Worm (Caenorhabditis elegans) whole organism, L4 larva: Measurements from ENCODE around the gene mom-2.

Experiments used
- F10B5.3 ChIP-seq: sonication (generic microtip); optimal IDR thresholded peaks from 2 replicates; lab custom pipeline; 2016; ENCODE audit warnings: mild to moderate bottlenecking, missing genetic modification characterization, missing compliant biosample characterization
- T26A8.4 ChIP-seq: fragments of 200-800 bp; sonication (Bioruptor generic); IDR thresholded peaks from 2 replicates; pipeline ENCODE4 v1.3.6; 2022; ENCODE audit warnings: missing genetic modification characterization, missing compliant biosample characterization
- Y48G9A.11 ChIP-seq: fragments of 200-800 bp; sonication (Bioruptor generic); IDR thresholded peaks from 2 replicates; pipeline ENCODE4 v1.3.6; 2022; ENCODE audit warnings: missing genetic modification reagents, missing genetic modification characterization, missing compliant biosample characterization
- Y5F2A.4 ChIP-seq: fragments of 200-800 bp; sonication (Bioruptor generic); optimal IDR thresholded peaks from 2 replicates; lab custom pipeline; 2018; ENCODE audit warnings: mild to moderate bottlenecking, missing genetic modification characterization, missing compliant biosample characterization
- aha-1 ChIP-seq: fragments of 150-350 bp; peaks from one replicate; lab custom pipeline; 2014; ENCODE audit warnings: missing biosample characterization, missing genetic modification characterization
- ama-1 ChIP-seq: fragments of 150-350 bp; optimal IDR thresholded peaks from 2 replicates; lab custom pipeline; 2014; ENCODE audit warnings: inconsistent platforms, mixed read lengths
- ceh-20 ChIP-seq: fragments of 200-800 bp; sonication (Bioruptor generic); IDR thresholded peaks from 2 replicates; pipeline ENCODE4 v1.3.6; 2022; ENCODE audit warnings: missing genetic modification reagents, missing genetic modification characterization, missing compliant biosample characterization
- ceh-28 ChIP-seq: fragments of 150-350 bp; optimal IDR thresholded peaks from 2 replicates; lab custom pipeline; 2014; ENCODE audit warnings: missing biosample characterization, missing genetic modification reagents, missing genetic modification characterization
- ceh-32 ChIP-seq: sonication (generic microtip); optimal IDR thresholded peaks from 2 replicates; lab custom pipeline; 2016; ENCODE audit warnings: mild to moderate bottlenecking, missing genetic modification characterization, missing compliant biosample characterization; ENCODE audit not compliant: poor library complexity
- ces-1 ChIP-seq: fragments of 150-350 bp; sonication (generic microtip); optimal IDR thresholded peaks from 4 replicates; lab custom pipeline; 2014; ENCODE audit warnings: missing biosample characterization, missing genetic modification reagents, missing genetic modification characterization
- ctbp-1 ChIP-seq: fragments of 200-800 bp; sonication (Bioruptor generic); IDR thresholded peaks from 2 replicates; pipeline ENCODE4 v1.3.6; 2022; ENCODE audit warnings: missing genetic modification reagents, missing genetic modification characterization, missing compliant biosample characterization
- daf-16 ChIP-seq, 3 experiments: sonication (generic microtip); optimal IDR thresholded peaks; 2 replicates each; lab custom pipeline; 2016 to 2017; ENCODE audit warnings: missing genetic modification characterization in 3 of 3, missing genetic modification reagents in 3 of 3, mild to moderate bottlenecking in 2 of 3, missing compliant biosample characterization in 2 of 3, missing biosample characterization in 1 of 3, moderate library complexity in 1 of 3
- duxl-1 ChIP-seq: sonication (generic microtip); optimal IDR thresholded peaks from 2 replicates; lab custom pipeline; 2016; ENCODE audit warnings: mild to moderate bottlenecking, missing genetic modification characterization, moderate library complexity, missing compliant biosample characterization; ENCODE audit not compliant: poor library complexity
- egl-27 ChIP-seq: sonication (generic microtip); optimal IDR thresholded peaks from 3 replicates; lab custom pipeline; 2017; ENCODE audit warnings: missing biosample characterization, missing genetic modification reagents, missing genetic modification characterization
- fkh-10 ChIP-seq: fragments of 150-350 bp; optimal IDR thresholded peaks from 2 replicates; lab custom pipeline; 2014; ENCODE audit warnings: missing biosample characterization, missing genetic modification reagents, missing genetic modification characterization
- gei-8 ChIP-seq: fragments of 200-800 bp; sonication (Bioruptor generic); optimal IDR thresholded peaks from 2 replicates; lab custom pipeline; 2018; ENCODE audit warnings: mild to moderate bottlenecking, missing genetic modification characterization, missing compliant biosample characterization
- hif-1 ChIP-seq, 2 experiments: sonication (generic microtip); optimal IDR thresholded peaks; 2 replicates each; lab custom pipeline; 2016 to 2017; ENCODE audit warnings: missing compliant biosample characterization in 2 of 2, missing genetic modification characterization in 2 of 2, missing genetic modification reagents in 2 of 2, missing genotype in 2 of 2, mild to moderate bottlenecking in 1 of 2
- lin-1 ChIP-seq: fragments of 200-800 bp; sonication (Bioruptor generic); IDR thresholded peaks from 2 replicates; pipeline ENCODE4 v1.3.6; 2022; ENCODE audit warnings: missing genetic modification reagents, missing genetic modification characterization, missing compliant biosample characterization
- lin-13 ChIP-seq: fragments of 150-350 bp; optimal IDR thresholded peaks from 2 replicates; lab custom pipeline; 2014; ENCODE audit warnings: missing biosample characterization, missing genetic modification reagents, missing genetic modification characterization
- lin-38 ChIP-seq: fragments of 200-800 bp; sonication (Bioruptor generic); IDR thresholded peaks from 2 replicates; pipeline ENCODE4 v1.3.6; 2022; ENCODE audit warnings: missing genetic modification reagents, missing genetic modification characterization, missing compliant biosample characterization
- lin-39 ChIP-seq: fragments of 150-350 bp; optimal IDR thresholded peaks from 2 replicates; lab custom pipeline; 2014; ENCODE audit warnings: missing biosample characterization, missing genetic modification reagents, missing genetic modification characterization
- lsy-2 ChIP-seq, 2 experiments: fragments of 150-350 bp in 1 of 2; sonication (generic microtip) in 1 of 2; optimal IDR thresholded peaks; 2 replicates each; lab custom pipeline; 2014 to 2017; ENCODE audit warnings: missing biosample characterization in 2 of 2, missing genetic modification characterization in 2 of 2
- mdt-29 ChIP-seq: fragments of 200-800 bp; sonication (Bioruptor generic); IDR thresholded peaks from 2 replicates; pipeline ENCODE4 v1.3.6; 2022; ENCODE audit warnings: missing genetic modification reagents, missing genetic modification characterization, missing compliant biosample characterization
- mes-2 ChIP-seq: sonication (generic microtip); optimal IDR thresholded peaks from 2 replicates; lab custom pipeline; 2016; ENCODE audit warnings: missing genotype, mild to moderate bottlenecking, missing genetic modification characterization, missing compliant biosample characterization; ENCODE audit not compliant: poor library complexity, severe bottlenecking
- nhr-10 ChIP-seq: fragments of 150-350 bp; optimal IDR thresholded peaks from 2 replicates; lab custom pipeline; 2014; ENCODE audit warnings: missing biosample characterization, missing genetic modification characterization
- nhr-102 ChIP-seq: sonication (generic microtip); optimal IDR thresholded peaks from 2 replicates; lab custom pipeline; 2016; ENCODE audit warnings: mild to moderate bottlenecking, missing genetic modification characterization, moderate library complexity, missing compliant biosample characterization
- nhr-28 ChIP-seq: fragments of 150-350 bp; optimal IDR thresholded peaks from 2 replicates; lab custom pipeline; 2014; ENCODE audit warnings: missing biosample characterization, missing genetic modification characterization
- nhr-41 ChIP-seq: fragments of 200-800 bp; sonication (Bioruptor generic); IDR thresholded peaks from 2 replicates; pipeline ENCODE4 v1.3.6; 2022; ENCODE audit warnings: missing genetic modification reagents, missing genetic modification characterization, missing compliant biosample characterization
- nhr-48 ChIP-seq: sonication (generic microtip); optimal IDR thresholded peaks from 2 replicates; lab custom pipeline; 2016; ENCODE audit warnings: mild to moderate bottlenecking, missing genetic modification characterization, missing compliant biosample characterization
- nhr-6 ChIP-seq: fragments of 150-350 bp; optimal IDR thresholded peaks from 2 replicates; lab custom pipeline; 2014; ENCODE audit warnings: missing biosample characterization, missing genetic modification characterization
- nhr-76 ChIP-seq: fragments of 150-350 bp; optimal IDR thresholded peaks from 2 replicates; lab custom pipeline; 2014; ENCODE audit warnings: missing biosample characterization, missing genetic modification characterization
- php-3 ChIP-seq: fragments of 200-800 bp; sonication (Bioruptor generic); IDR thresholded peaks from 2 replicates; pipeline ENCODE4 v1.3.6; 2022; ENCODE audit warnings: missing genetic modification reagents, missing genetic modification characterization, missing compliant biosample characterization
- saeg-2 ChIP-seq: fragments of 200-800 bp; sonication (Bioruptor generic); IDR thresholded peaks from 2 replicates; pipeline ENCODE4 v1.3.6; 2022; ENCODE audit warnings: missing genetic modification reagents, missing genetic modification characterization, missing compliant biosample characterization
- snpc-1.2 ChIP-seq: fragments of 200-800 bp; sonication (Bioruptor generic); IDR thresholded peaks from 2 replicates; pipeline ENCODE4 v1.3.6; 2022; ENCODE audit warnings: missing genetic modification reagents, missing genetic modification characterization, missing compliant biosample characterization
- snpc-4 ChIP-seq: fragments of 150-350 bp; optimal IDR thresholded peaks from 2 replicates; lab custom pipeline; 2014; ENCODE audit warnings: missing biosample characterization, missing genetic modification characterization
- spr-3 ChIP-seq: fragments of 200-800 bp; sonication (Bioruptor generic); optimal IDR thresholded peaks from 2 replicates; lab custom pipeline; 2018; ENCODE audit warnings: mild to moderate bottlenecking, missing genetic modification characterization, missing compliant biosample characterization
- tag-97 ChIP-seq: fragments of 200-800 bp; sonication (Bioruptor generic); IDR thresholded peaks from 2 replicates; pipeline ENCODE4 v1.3.6; 2022; ENCODE audit warnings: missing genetic modification characterization, missing compliant biosample characterization
- tra-1 ChIP-seq: fragments of 200-800 bp; sonication (Bioruptor generic); IDR thresholded peaks from 2 replicates; pipeline ENCODE4 v1.3.6; 2022; ENCODE audit warnings: missing genetic modification reagents, missing genetic modification characterization, missing compliant biosample characterization
- unc-39 ChIP-seq: sonication (generic microtip); optimal IDR thresholded peaks from 2 replicates; lab custom pipeline; 2017; ENCODE audit warnings: missing biosample characterization, missing genetic modification characterization
- unc-62 ChIP-seq, 3 experiments: fragments of 150-350 bp in 1 of 3; sonication (generic microtip); optimal IDR thresholded peaks in 2 of 3; peaks in 1 of 3; 1 replicate in 1 of 3; 2 replicates in 2 of 3; lab custom pipeline; 2014 to 2017; ENCODE audit warnings: missing biosample characterization in 3 of 3, missing genetic modification characterization in 3 of 3, missing genetic modification reagents in 3 of 3, missing genotype in 1 of 3
- zfp-2 ChIP-seq: sonication (generic microtip); optimal IDR thresholded peaks from 2 replicates; lab custom pipeline; 2016; ENCODE audit warnings: mild to moderate bottlenecking, missing genetic modification characterization, missing compliant biosample characterization
- zip-2 ChIP-seq: fragments of 150-350 bp; optimal IDR thresholded peaks from 2 replicates; lab custom pipeline; 2014; ENCODE audit warnings: missing biosample characterization, missing genetic modification characterization
- ztf-7 ChIP-seq: fragments of 150-350 bp; optimal IDR thresholded peaks from 2 replicates; lab custom pipeline; 2014; ENCODE audit warnings: missing biosample characterization, missing genetic modification characterization

The mom-2 gene

DNA sequence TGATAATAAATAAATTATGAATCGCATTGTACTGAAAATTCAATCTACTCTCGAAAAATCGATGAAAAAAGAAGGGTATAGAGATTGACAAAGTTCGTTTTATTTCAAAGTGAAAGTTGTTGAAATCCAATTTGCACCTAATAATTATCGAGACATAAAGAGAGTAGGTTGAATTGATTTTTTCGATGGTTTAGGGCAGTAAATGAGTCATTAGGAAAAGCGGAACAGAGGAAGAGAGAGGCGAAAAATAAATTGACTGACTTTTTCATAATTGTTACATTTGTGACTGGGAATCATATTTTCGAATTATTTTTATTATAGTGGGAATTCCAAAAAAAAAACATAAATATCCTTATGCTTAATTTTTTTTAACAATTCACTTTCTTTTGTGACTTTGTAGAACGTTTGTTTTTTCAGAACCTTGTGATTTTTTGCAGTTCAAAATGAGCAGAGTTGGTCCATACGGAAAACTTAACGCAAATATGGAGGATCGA lies 38.6 kb downstream of the mom-2 start, which contains the start of the genes pho-6 and F52E1.3:
Gene pho-6, minus strand, starts transcription at position 101 of the 494 bp plus-strand sequence.
Gene F52E1.3, plus strand, starts transcription at position 444 of the 494 bp plus-strand sequence.
- TF ChIP-seq nhr-76 (tag; lab: Kevin White, UChicago) = no peak

DNA sequence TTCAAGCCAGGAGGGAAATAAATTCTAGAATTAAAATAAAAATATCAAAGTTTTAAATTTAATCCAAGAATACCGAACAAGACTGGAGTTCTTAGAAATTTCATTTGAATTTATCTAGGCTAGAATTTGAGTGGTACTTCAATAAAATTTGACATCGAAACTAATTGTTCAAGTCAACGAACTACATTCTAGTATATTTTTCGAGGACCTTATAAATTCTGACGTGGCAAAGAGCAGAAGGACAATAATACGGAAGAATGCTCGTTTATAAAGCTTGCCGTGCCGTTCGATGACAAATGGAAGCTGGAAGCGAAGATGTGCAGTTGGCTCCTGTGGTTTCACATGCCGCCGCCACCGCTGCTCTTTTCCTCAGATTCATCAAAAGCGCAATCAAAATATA lies 45.0 kb downstream of the mom-2 start:
- TF ChIP-seq ceh-20 (GFP tag; lab: Robert Waterston, UW) (no peak), zip-2 (tag; lab: Kevin White, UChicago) (no peak), Y5F2A.4 (GFP tag; lab: Kevin White, UChicago) (no peak), aha-1 (peak; percentile 92), hif-1 (tag; optimal IDR thresholded peaks at IDR 0.05; lab: Kevin White, UChicago) (no peak), tag-97 (GFP tag; lab: Robert Waterston, UW) (no peak)

DNA sequence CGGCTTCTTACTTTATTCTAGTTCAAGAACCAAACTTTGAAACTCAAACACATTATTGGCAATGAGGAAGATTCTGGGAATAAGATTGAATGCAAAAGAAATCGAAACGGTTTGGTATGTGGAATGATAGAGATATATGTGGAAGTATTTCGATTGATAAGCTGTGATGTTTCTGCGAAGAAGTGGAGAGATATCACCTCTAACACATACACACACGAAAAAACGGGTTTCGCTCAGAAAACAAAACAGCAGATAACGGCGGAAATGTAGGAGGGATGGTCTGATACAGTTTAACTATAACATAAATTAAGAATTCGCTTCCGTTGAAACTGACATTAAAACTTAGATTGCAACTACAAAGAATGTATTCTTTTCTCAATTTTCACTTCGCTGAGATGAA lies 45.5 kb downstream of the mom-2 start:
- TF ChIP-seq nhr-102 (tag; lab: Kevin White, UChicago) = no peak
- peak; percentile 52 for TF ChIP-seq nhr-28
- peak in 1 of 2 experiments; percentile 45 for TF ChIP-seq unc-62 (GFP tag; optimal IDR thresholded peaks at IDR 0.05 in 1 of 2; lab: Kevin White, UChicago)
- no peak for TF ChIP-seq unc-62 (tag; optimal IDR thresholded peaks at IDR 0.05; lab: Kevin White, UChicago)

DNA sequence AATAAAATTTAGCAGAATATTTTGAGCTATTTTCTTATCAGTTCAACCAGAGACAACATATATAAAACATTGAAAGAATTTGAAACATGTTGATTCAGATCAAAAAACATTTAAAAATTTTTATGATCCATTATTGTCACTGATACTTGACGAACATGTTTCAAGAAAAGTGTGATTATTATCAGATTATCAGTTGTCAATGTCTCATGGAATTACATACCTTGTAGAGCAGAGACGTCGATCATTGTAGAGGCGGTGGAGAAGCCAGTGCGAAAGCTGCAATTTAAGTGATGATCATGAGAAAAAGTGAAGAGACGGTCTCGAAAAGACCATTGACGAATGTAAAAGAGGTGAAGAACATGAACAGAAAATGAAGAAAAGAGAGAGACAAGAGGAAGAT lies 46.6 kb downstream of the mom-2 start, which contains the start of gene F52E1.9:
Gene F52E1.9, minus strand, starts transcription at position 278 of the 400 bp plus-strand sequence.
- TF ChIP-seq nhr-41 (GFP tag; lab: Robert Waterston, UW) (no peak), snpc-4 (tag; lab: Kevin White, UChicago) (no peak), lin-1 (GFP tag; lab: Robert Waterston, UW) (0 out of 2 replicates have a peak, but pooled peaks have one; percentile 44), lsy-2 (tag; optimal IDR thresholded peaks at IDR 0.05; lab: Kevin White, UChicago) (peak in 1 of 2 experiments; percentile 16), ama-1 (no peak), unc-62 (GFP tag; optimal IDR thresholded peaks at IDR 0.05 in 1 of 2; lab: Kevin White, UChicago) (no peak), unc-62 (tag; optimal IDR thresholded peaks at IDR 0.05; lab: Kevin White, UChicago) (no peak), nhr-102 (tag; lab: Kevin White, UChicago) (peak; percentile 0), ceh-32 (no peak), ces-1 (GFP tag; lab: Kevin White, UChicago) (no peak), ceh-28 (no peak), nhr-6 (tag; lab: Kevin White, UChicago) (no peak), spr-3 (GFP tag; lab: Kevin White, UChicago) (no peak), gei-8 (no peak), F10B5.3 (tag; lab: Kevin White, UChicago) (no peak), ztf-7 (tag; lab: Kevin White, UChicago) (no peak), lin-38 (no peak), unc-39 (tag; lab: Kevin White, UChicago) (no peak), php-3 (GFP tag; lab: Robert Waterston, UW) (peak; percentile 96), lin-13 (no peak), tra-1 (GFP tag; lab: Robert Waterston, UW) (no peak), hif-1 (tag; optimal IDR thresholded peaks at IDR 0.05; lab: Kevin White, UChicago) (no peak), fkh-10 (no peak), nhr-76 (tag; lab: Kevin White, UChicago) (no peak), lin-39 (no peak), snpc-1.2 (GFP tag; lab: Robert Waterston, UW) (no peak), nhr-10 (tag; lab: Kevin White, UChicago) (no peak), ceh-20 (GFP tag; lab: Robert Waterston, UW) (no peak), Y48G9A.11 (GFP tag; lab: Robert Waterston, UW) (no peak), mes-2 (tag; lab: Kevin White, UChicago) (no peak), T26A8.4 (GFP tag; lab: Robert Waterston, UW) (no peak), daf-16 (GFP tag; optimal IDR thresholded peaks at IDR 0.05; lab: Kevin White, UChicago) (no peak), daf-16 (tag; optimal IDR thresholded peaks at IDR 0.05; lab: Kevin White, UChicago) (peak; percentile 85), nhr-48 (tag; lab: Kevin White, UChicago) (peak; percentile 17), saeg-2 (GFP tag; lab: Robert Waterston, UW) (no peak), egl-27 (tag; lab: Kevin White, UChicago) (no peak), nhr-28 (no peak), tag-97 (GFP tag; lab: Robert Waterston, UW) (no peak), zfp-2 (tag; lab: Kevin White, UChicago) (no peak), mdt-29 (no peak), duxl-1 (tag; lab: Kevin White, UChicago) (no peak), ctbp-1 (GFP tag; lab: Robert Waterston, UW) (no peak)
